Worm (Caenorhabditis elegans) whole organism, mixed stage, embryonic: ENCODE measurements around the gene flh-1.

ENCODE experiments used
- ces-1 ChIP-seq: fragments of 150-350 bp; optimal IDR thresholded peaks from 2 replicates; lab custom pipeline; 2014; ENCODE audit warnings: missing biosample characterization, missing genetic modification reagents, missing genetic modification characterization
- elt-1 ChIP-seq: sonication (generic microtip); optimal IDR thresholded peaks from 2 replicates; lab custom pipeline; 2017; ENCODE audit warnings: missing genetic modification characterization, mild to moderate bottlenecking, missing compliant biosample characterization, antibody characterized with exemption, moderate library complexity, borderline replicate concordance; ENCODE audit not compliant: insufficient read depth
- flh-1 ChIP-seq: fragments of 200-800 bp; sonication (Bioruptor generic); optimal IDR thresholded peaks from 2 replicates; lab custom pipeline; 2018; ENCODE audit warnings: mild to moderate bottlenecking, missing genetic modification characterization, moderate library complexity, missing compliant biosample characterization
- lin-13 ChIP-seq: fragments of 150-350 bp; optimal IDR thresholded peaks from 2 replicates; lab custom pipeline; 2014; ENCODE audit warnings: missing biosample characterization, missing genetic modification characterization
- nhr-12 ChIP-seq: fragments of 150-350 bp; optimal IDR thresholded peaks from 2 replicates; lab custom pipeline; 2014; ENCODE audit warnings: missing biosample characterization, missing genetic modification characterization
- nhr-237 ChIP-seq: fragments of 150-350 bp; optimal IDR thresholded peaks from 2 replicates; lab custom pipeline; 2014; ENCODE audit warnings: missing biosample characterization, missing genetic modification characterization
- pha-4 ChIP-seq: fragments of 150-350 bp; optimal IDR thresholded peaks from 2 replicates; lab custom pipeline; 2018; ENCODE audit warnings: missing biosample characterization, missing genetic modification reagents, missing genetic modification characterization
- ztf-11 ChIP-seq: fragments of 150-350 bp; optimal IDR thresholded peaks from 2 replicates; lab custom pipeline; 2014; ENCODE audit warnings: missing biosample characterization, missing genetic modification characterization

ce11 chrIV:9300127-9300526 lies 36.1 kb upstream of the flh-1 start, which contains the start of gene F49C12.3:
- TF ChIP-seq ces-1 = no peak
- TF ChIP-seq nhr-12 (tag; lab: Kevin White, UChicago) = no peak
- no peak for TF ChIP-seq lin-13 (tag; lab: Kevin White, UChicago)
- no peak for TF ChIP-seq elt-1 (tag; lab: Kevin White, UChicago)
- TF ChIP-seq pha-4 (tag; lab: Kevin White, UChicago) = no peak
- TF ChIP-seq nhr-237 = no peak
- TF ChIP-seq ztf-11 (tag; lab: Kevin White, UChicago) = no peak
- TF ChIP-seq flh-1 (GFP tag; lab: Kevin White, UChicago) = no peak
